Fruit fly (Drosophila melanogaster): Measurements from ENCODE around the gene Mnt.

DNA sequence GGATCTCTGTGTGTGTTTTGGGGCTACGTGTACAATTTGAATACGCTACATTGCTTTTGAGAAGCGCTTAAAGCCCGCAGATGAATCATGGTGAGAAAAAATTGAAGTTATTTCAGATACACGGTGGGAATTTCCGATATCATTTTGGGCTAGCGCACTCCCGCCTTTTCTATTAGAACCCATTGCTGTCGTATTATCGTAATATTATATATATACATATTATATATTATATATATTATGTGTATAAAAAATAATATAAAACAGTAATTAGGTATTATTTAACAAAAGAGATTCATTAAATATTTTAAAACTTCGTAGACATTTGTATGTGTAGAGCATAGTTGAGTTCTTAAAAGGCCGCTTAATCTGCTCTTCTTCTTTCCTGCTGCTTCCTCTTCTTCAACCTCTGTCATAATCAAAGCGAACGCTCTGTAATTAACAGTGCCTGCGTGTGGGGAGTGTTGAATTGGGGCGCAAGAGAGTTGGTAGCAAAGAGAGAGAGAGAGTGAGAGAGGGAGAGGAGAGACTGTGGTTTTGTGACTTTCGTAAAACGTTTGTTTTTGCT lies 6.3 kb downstream of the Mnt start:
- TF ChIP-seq h (GFP tag; optimal IDR thresholded peaks at IDR 0.05) = peak; percentile 55
- peak; percentile 79 for TF ChIP-seq fru (GFP tag; optimal IDR thresholded peaks at IDR 0.05)
- TF ChIP-seq Abd-B (GFP tag; optimal IDR thresholded peaks at IDR 0.05) = no peak
- no peak for TF ChIP-seq usp (GFP tag; optimal IDR thresholded peaks at IDR 0.05)
- TF ChIP-seq Hr78 (GFP tag; optimal IDR thresholded peaks at IDR 0.05) = no peak
- peak; percentile 71 for TF ChIP-seq OdsH (GFP tag; optimal IDR thresholded peaks at IDR 0.05)
- no peak for TF ChIP-seq dsf (GFP tag; optimal IDR thresholded peaks at IDR 0.05; ENCODE audit: borderline replicate concordance)
- peak; percentile 92 for TF ChIP-seq Dif (GFP tag; optimal IDR thresholded peaks at IDR 0.05; ENCODE audit: partially characterized antibody)
- TF ChIP-seq CG32264 (GFP tag; optimal IDR thresholded peaks at IDR 0.05) = no peak
